Worm (Caenorhabditis elegans) whole organism, early embryonic: ENCODE measurements around the gene rsks-1.

Experiments used
- B0310.2 ChIP-seq: sonication (generic microtip); optimal IDR thresholded peaks from 2 replicates; lab custom pipeline; 2016; ENCODE audit warnings: mild to moderate bottlenecking, missing genetic modification characterization, missing compliant biosample characterization
- ama-1 ChIP-seq: fragments of 150-350 bp; optimal IDR thresholded peaks from 2 replicates; lab custom pipeline; 2014
- flt-1 ChIP-seq: fragments of 200-800 bp; sonication (Bioruptor generic); IDR thresholded peaks from 2 replicates; pipeline ENCODE4 v1.3.6; 2022; ENCODE audit warnings: missing genetic modification characterization, missing compliant biosample characterization
- hmg-4 ChIP-seq: fragments of 200-800 bp; sonication (Bioruptor generic); optimal IDR thresholded peaks from 2 replicates; lab custom pipeline; 2018; ENCODE audit warnings: mild to moderate bottlenecking, missing genetic modification characterization, missing compliant biosample characterization
- scrt-1 ChIP-seq: fragments of 200-800 bp; sonication (Bioruptor generic); IDR thresholded peaks from 2 replicates; pipeline ENCODE4 v1.3.6; 2022; ENCODE audit warnings: missing genetic modification characterization, missing compliant biosample characterization

ce11 chrIII:11287340-11287739, 42.4 kb downstream of the rsks-1 start:
- TF ChIP-seq flt-1 (GFP tag; lab: Robert Waterston, UW), result no peak
- no peak for TF ChIP-seq hmg-4 (GFP tag; lab: Kevin White, UChicago)
- no peak for TF ChIP-seq scrt-1
- TF ChIP-seq B0310.2, result no peak
- TF ChIP-seq ama-1 (lab: Kevin White, UChicago), result no peak
